Worm (Caenorhabditis elegans): Measurements from ENCODE around the gene rpb-9.
A peak's percentile ranks its signal among the peaks of the same experiment; 100 is the strongest.

Gene rpb-9

ce11 chrV:7985860-7986259, 26.3 kb downstream of the rpb-9 start, which contains the start of gene Y97E10AL.1:
Gene Y97E10AL.1, plus strand, starts transcription at chrV:7986160.
- TF ChIP-seq irx-1 (tag; optimal IDR thresholded peaks at IDR 0.05) = no peak
- no peak for TF ChIP-seq aha-1 (tag; optimal IDR thresholded peaks at IDR 0.05)
- TF ChIP-seq xbp-1 (tag; optimal IDR thresholded peaks at IDR 0.05) = no peak

- TF ChIP-seq nhr-12 (tag; optimal IDR thresholded peaks at IDR 0.05) (no peak), unc-86 (tag; optimal IDR thresholded peaks at IDR 0.05) (no peak), zag-1 (tag; optimal IDR thresholded peaks at IDR 0.05) (no peak), unc-30 (tag; optimal IDR thresholded peaks at IDR 0.05) (no peak), snu-23 (GFP tag; optimal IDR thresholded peaks at IDR 0.05) (peak; percentile 62), xbp-1 (tag; optimal IDR thresholded peaks at IDR 0.05) (peak; percentile 38), pax-3 (tag; optimal IDR thresholded peaks at IDR 0.05) (no peak), lin-35 (GFP tag; optimal IDR thresholded peaks at IDR 0.05) (peak; percentile 44 to 81), fkh-10 (GFP tag; optimal IDR thresholded peaks at IDR 0.05) (no peak), hlh-17 (GFP tag; optimal IDR thresholded peaks at IDR 0.05; ENCODE audit: borderline replicate concordance) (no peak), egl-13 (tag; optimal IDR thresholded peaks at IDR 0.05) (no peak), mep-1 (tag; optimal IDR thresholded peaks at IDR 0.05) (peak; percentile 76), tbx-2 (tag; optimal IDR thresholded peaks at IDR 0.05) (peak; percentile 19), lsy-2 (tag; optimal IDR thresholded peaks at IDR 0.05) (peak; percentile 92 to 98), nhr-71 (tag; optimal IDR thresholded peaks at IDR 0.05) (peak; percentile 47), swsn-7 (tag; optimal IDR thresholded peaks at IDR 0.05) (peak; percentile 27), Y116A8C.19 (tag; optimal IDR thresholded peaks at IDR 0.05; ENCODE audit: borderline replicate concordance) (no peak), nhr-20 (tag; optimal IDR thresholded peaks at IDR 0.05) (peak; percentile 54), nhr-237 (tag; optimal IDR thresholded peaks at IDR 0.05) (no peak), mef-2 (tag; optimal IDR thresholded peaks at IDR 0.05) (no peak), sup-37 (GFP tag; optimal IDR thresholded peaks at IDR 0.05) (no peak), zip-4 (GFP tag; optimal IDR thresholded peaks at IDR 0.05) (no peak), mdl-1 (tag; optimal IDR thresholded peaks at IDR 0.05) (peak in 1 of 2 experiments; percentile 52), F16B12.6 (tag; optimal IDR thresholded peaks at IDR 0.05) (peak; percentile 89), skn-1 (tag; optimal IDR thresholded peaks at IDR 0.05) (peak; percentile 31), C04F5.9 (tag; optimal IDR thresholded peaks at IDR 0.05) (no peak), efl-1 (optimal IDR thresholded peaks at IDR 0.05) (peak; percentile 39 to 43), efl-1 (GFP tag; optimal IDR thresholded peaks at IDR 0.05 in 1 of 2) (peak; percentile 59 to 94), nhr-47 (tag; optimal IDR thresholded peaks at IDR 0.05) (peak; percentile 52), nhr-84 (tag; optimal IDR thresholded peaks at IDR 0.05) (no peak), nhr-28 (tag; optimal IDR thresholded peaks at IDR 0.05) (no peak), nhr-77 (tag; optimal IDR thresholded peaks at IDR 0.05) (no peak), elt-3 (tag; optimal IDR thresholded peaks at IDR 0.05) (peak in 1 of 6 experiments; percentile 15), ceh-90 (tag; optimal IDR thresholded peaks at IDR 0.05) (no peak), unc-98 (GFP tag; IDR thresholded peaks at IDR 0.05) (no peak), unc-130 (tag; optimal IDR thresholded peaks at IDR 0.05) (peak; percentile 57), lir-3 (tag; optimal IDR thresholded peaks at IDR 0.05; ENCODE audit: poor library complexity) (no peak), C34B4.2 (tag; optimal IDR thresholded peaks at IDR 0.05) (no peak), rnt-1 (tag; optimal IDR thresholded peaks at IDR 0.05) (peak; percentile 20), vab-15 (tag; optimal IDR thresholded peaks at IDR 0.05) (no peak), fos-1 (tag; optimal IDR thresholded peaks at IDR 0.05) (no peak), nhr-85 (tag) (peak; percentile 69), lin-14 (GFP tag; optimal IDR thresholded peaks at IDR 0.05) (peak; percentile 55), dpl-1 (GFP tag; optimal IDR thresholded peaks at IDR 0.05) (peak; percentile 20 to 60 (median 55)), ceh-82 (tag; optimal IDR thresholded peaks at IDR 0.05) (peak in 1 of 3 experiments; percentile 30), C16A3.4 (tag; optimal IDR thresholded peaks at IDR 0.05) (peak; percentile 44), alr-1 (tag; optimal IDR thresholded peaks at IDR 0.05; ENCODE audit: borderline replicate concordance) (no peak), blmp-1 (tag; optimal IDR thresholded peaks at IDR 0.05) (peak; percentile 64)
These were observed 28.6 kb downstream of the rpb-9 start, which contains the start of the genes natb-1 and abhd-12 for ce11 chrV:7983381-7984052. Gene natb-1, minus strand, starts transcription at chrV:7983431. Gene abhd-12, plus strand, starts transcription at chrV:7983879.

Data from whole organism, L1 larva.